Fruit fly (Drosophila melanogaster): ENCODE measurements around the gene SamDC.
A peak's percentile ranks its signal among the peaks of the same experiment; 100 is the strongest.

DNA sequence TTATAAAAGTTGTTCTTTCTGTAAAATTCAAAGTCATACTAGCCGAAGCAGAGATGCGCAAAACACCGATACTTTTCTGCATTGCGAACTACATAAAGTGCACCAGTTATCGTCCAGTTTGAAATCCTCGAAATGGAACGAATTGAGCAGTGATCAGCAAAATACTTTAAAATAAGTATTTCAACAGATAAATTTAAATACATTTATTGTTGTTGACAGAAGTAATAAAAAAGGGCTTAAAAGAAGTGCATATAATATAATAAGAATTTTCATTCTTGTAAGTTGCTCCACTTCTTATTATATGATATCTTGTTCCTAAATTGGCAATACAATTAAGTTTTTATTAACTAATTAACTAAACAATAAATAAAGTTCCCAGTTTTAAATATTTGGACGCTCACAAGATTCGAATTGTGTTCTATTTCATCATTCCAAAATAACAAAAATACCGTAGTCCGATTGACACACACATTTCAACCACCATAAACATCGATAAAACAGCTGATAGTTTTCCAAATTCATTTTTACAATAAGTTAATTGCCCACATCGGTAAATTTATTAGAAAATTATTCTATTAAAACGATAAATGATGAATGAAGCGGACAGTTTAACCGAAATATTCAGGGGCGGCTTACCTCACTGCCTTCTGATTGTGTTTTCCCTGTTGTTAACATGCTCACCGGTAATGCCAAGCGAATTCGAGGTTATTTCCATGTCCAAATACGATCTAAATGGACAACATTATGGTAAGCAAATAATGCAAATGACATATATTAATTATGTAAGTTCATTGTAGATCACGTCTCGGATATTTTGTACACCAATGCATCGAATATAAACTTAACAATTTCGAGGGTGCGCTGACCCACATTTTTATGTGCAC lies 24.7 kb upstream of the SamDC start, which contains the start of the genes Usp14 and CG4972:
- TF ChIP-seq CG9948 (tag; optimal IDR thresholded peaks at IDR 0.05), result no peak
- peak; percentile 27 for TF ChIP-seq EcR (GFP tag; optimal IDR thresholded peaks at IDR 0.05)
- no peak for TF ChIP-seq CG34367 (tag; optimal IDR thresholded peaks at IDR 0.05)
- TF ChIP-seq gl (tag; optimal IDR thresholded peaks at IDR 0.05), result no peak
- no peak for TF ChIP-seq Pif1A (GFP tag; optimal IDR thresholded peaks at IDR 0.05)
- no peak for TF ChIP-seq CG4496 (GFP tag; IDR thresholded peaks at IDR 0.05)
- no peak for TF ChIP-seq CG13204 (GFP tag; optimal IDR thresholded peaks at IDR 0.05)
- TF ChIP-seq CG10348 (GFP tag; IDR thresholded peaks at IDR 0.05), result no peak
- no peak for TF ChIP-seq CG12605 (GFP tag; IDR thresholded peaks at IDR 0.05)
- TF ChIP-seq CG15710 (tag; optimal IDR thresholded peaks at IDR 0.05), result peak; percentile 24
- no peak for TF ChIP-seq Ets98B (GFP tag; IDR thresholded peaks at IDR 0.05)
- no peak for TF ChIP-seq CG8301 (tag; optimal IDR thresholded peaks at IDR 0.05)

All from whole organism, pupa.